Fruit fly (Drosophila melanogaster): Measurements from ENCODE around the gene CtsL4.

DNA sequence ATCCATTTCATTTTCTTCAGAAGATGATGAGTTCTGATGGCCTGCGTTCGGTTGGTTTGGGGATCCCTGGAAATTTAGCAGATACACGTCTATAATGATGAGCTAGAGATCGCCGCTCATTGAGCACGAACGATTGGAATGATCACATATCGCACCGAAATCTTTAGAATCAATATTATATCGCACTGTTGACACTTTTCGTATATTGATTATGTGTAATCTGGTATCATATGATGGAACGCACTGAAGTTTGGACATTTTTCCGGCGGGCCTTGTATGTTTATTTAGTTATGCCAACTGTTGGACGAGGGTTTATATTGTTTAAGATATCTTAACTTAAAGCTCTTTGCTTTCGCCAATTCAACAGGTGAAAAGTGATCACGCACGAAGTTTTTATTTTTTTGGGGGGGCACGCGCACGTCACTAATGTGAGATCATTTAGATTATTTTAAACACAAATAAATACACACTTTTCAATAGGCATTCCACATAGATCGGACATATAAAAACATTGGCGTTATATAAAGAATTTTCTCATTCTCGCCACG, 35.3 kb downstream of the CtsL4 start:
- TF ChIP-seq Blimp-1 (GFP tag; optimal IDR thresholded peaks at IDR 0.05): no peak
- TF ChIP-seq ss (GFP tag; optimal IDR thresholded peaks at IDR 0.05): no peak
- TF ChIP-seq dsx (GFP tag; optimal IDR thresholded peaks at IDR 0.05; ENCODE audit: poor library complexity, severe bottlenecking): no peak
- TF ChIP-seq Ets96B (tag; optimal IDR thresholded peaks at IDR 0.05): no peak
- TF ChIP-seq Gug (GFP tag; IDR thresholded peaks at IDR 0.05): no peak
- TF ChIP-seq lz (GFP tag; optimal IDR thresholded peaks at IDR 0.05): no peak
- TF ChIP-seq CG3032 (tag; optimal IDR thresholded peaks at IDR 0.05): no peak

Measured in whole organism, prepupa.